Fruit fly (Drosophila melanogaster): ENCODE data around the gene Ca-alpha1T.

Ca-alpha1T gene

DNA sequence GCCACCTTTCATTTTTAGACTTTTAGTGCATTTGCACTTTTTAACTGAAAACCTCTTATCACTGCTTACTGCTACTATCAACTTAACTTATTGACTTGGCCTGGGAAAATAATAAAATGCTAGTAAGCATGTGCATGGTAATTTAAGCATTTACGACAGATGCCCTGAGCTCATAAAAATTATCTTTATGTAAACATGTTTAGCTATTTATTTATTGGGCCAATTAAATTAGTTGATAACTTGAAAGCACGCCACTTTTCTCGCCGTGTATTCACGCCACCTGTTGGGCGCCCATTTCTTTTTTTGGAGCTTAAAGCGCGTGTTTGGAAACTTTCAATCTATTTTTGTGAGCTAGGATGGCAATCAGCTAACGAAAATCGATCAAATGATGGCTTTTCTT, 100.0 kb downstream of the Ca-alpha1T start (continued):
- peak; percentile 9 for TF ChIP-seq Hsf (GFP tag; optimal IDR thresholded peaks at IDR 0.05)
- TF ChIP-seq CG11504 (tag; optimal IDR thresholded peaks at IDR 0.05): peak; percentile 58
- TF ChIP-seq CkIIα-i1 (GFP tag; IDR thresholded peaks at IDR 0.05): no peak
- TF ChIP-seq pum (GFP tag; optimal IDR thresholded peaks at IDR 0.05): no peak
- no peak for TF ChIP-seq Fer2 (tag; optimal IDR thresholded peaks at IDR 0.05)
- TF ChIP-seq run (tag; optimal IDR thresholded peaks at IDR 0.05): no peak
- TF ChIP-seq fu2 (GFP tag; optimal IDR thresholded peaks at IDR 0.05): no peak
- no peak for TF ChIP-seq CG34224 (GFP tag; IDR thresholded peaks at IDR 0.05; ENCODE audit: partially characterized antibody)
- TF ChIP-seq dmrt99B (tag; optimal IDR thresholded peaks at IDR 0.05): peak; percentile 49
- no peak for TF ChIP-seq Lpt (GFP tag; optimal IDR thresholded peaks at IDR 0.05)
- peak; percentile 23 for TF ChIP-seq CG13424 (tag; optimal IDR thresholded peaks at IDR 0.05)
- TF ChIP-seq CG6175 (GFP tag; IDR thresholded peaks at IDR 0.05): no peak
- no peak for TF ChIP-seq NK7.1 (GFP tag; optimal IDR thresholded peaks at IDR 0.05)
- no peak for TF ChIP-seq tgo (GFP tag; IDR thresholded peaks at IDR 0.05)
- TF ChIP-seq ATbp (GFP tag; optimal IDR thresholded peaks at IDR 0.05): no peak
- TF ChIP-seq Dek (tag; optimal IDR thresholded peaks at IDR 0.05): no peak
- peak; percentile 5 for TF ChIP-seq Blimp-1 (GFP tag; optimal IDR thresholded peaks at IDR 0.05)
- TF ChIP-seq btn (GFP tag; optimal IDR thresholded peaks at IDR 0.05): no peak
- no peak for TF ChIP-seq CG12219 (GFP tag; optimal IDR thresholded peaks at IDR 0.05)
- no peak for TF ChIP-seq CG6683 (GFP tag; optimal IDR thresholded peaks at IDR 0.05)
- TF ChIP-seq CG7928 (GFP tag; optimal IDR thresholded peaks at IDR 0.05): no peak
- peak; percentile 10 for TF ChIP-seq CoRest (tag; optimal IDR thresholded peaks at IDR 0.05)
- TF ChIP-seq exex (tag; optimal IDR thresholded peaks at IDR 0.05): no peak
- no peak for TF ChIP-seq ssp (GFP tag; IDR thresholded peaks at IDR 0.05)
- TF ChIP-seq ci (GFP tag; IDR thresholded peaks at IDR 0.05): 0 out of 3 replicates have a peak, but pooled peaks have one; percentile 34
- TF ChIP-seq Opbp (GFP tag; IDR thresholded peaks at IDR 0.05; ENCODE audit: partially characterized antibody): no peak
- no peak for TF ChIP-seq pita (GFP tag; optimal IDR thresholded peaks at IDR 0.05)
- TF ChIP-seq MTF-1 (GFP tag; optimal IDR thresholded peaks at IDR 0.05; ENCODE audit: borderline replicate concordance): no peak
- no peak for TF ChIP-seq CG10267 (tag; optimal IDR thresholded peaks at IDR 0.05)
- no peak for TF ChIP-seq HLH3B (GFP tag; IDR thresholded peaks at IDR 0.05)
- no peak for TF ChIP-seq CG15696 (tag; optimal IDR thresholded peaks at IDR 0.05)
- peak; percentile 22 for TF ChIP-seq nmo (GFP tag; optimal IDR thresholded peaks at IDR 0.05)
- no peak for TF ChIP-seq Hmx (GFP tag; optimal IDR thresholded peaks at IDR 0.05)
- TF ChIP-seq gcm (GFP tag; optimal IDR thresholded peaks at IDR 0.05): no peak
- TF ChIP-seq NFAT (GFP tag; IDR thresholded peaks at IDR 0.05): no peak
- TF ChIP-seq scrt (GFP tag; optimal IDR thresholded peaks at IDR 0.05): peak; percentile 57
- no peak for TF ChIP-seq sob (GFP tag; IDR thresholded peaks at IDR 0.05)
- TF ChIP-seq tio (GFP tag; optimal IDR thresholded peaks at IDR 0.05): peak; percentile 19
- TF ChIP-seq Atf-2 (GFP tag; optimal IDR thresholded peaks at IDR 0.05): no peak
- TF ChIP-seq CG31388 (GFP tag; optimal IDR thresholded peaks at IDR 0.05): no peak
- no peak for TF ChIP-seq TFAM (GFP tag; optimal IDR thresholded peaks at IDR 0.05)
- TF ChIP-seq CG8089 (GFP tag; optimal IDR thresholded peaks at IDR 0.05): no peak
- TF ChIP-seq cato (GFP tag; optimal IDR thresholded peaks at IDR 0.05; ENCODE audit: borderline replicate concordance): no peak
- no peak for TF ChIP-seq CG9876 (GFP tag; optimal IDR thresholded peaks at IDR 0.05)
- no peak for TF ChIP-seq kah (GFP tag; optimal IDR thresholded peaks at IDR 0.05)
- TF ChIP-seq CG16815 (GFP tag; optimal IDR thresholded peaks at IDR 0.05): no peak
- no peak for TF ChIP-seq az2 (GFP tag; optimal IDR thresholded peaks at IDR 0.05)
- TF ChIP-seq Hr3 (GFP tag; optimal IDR thresholded peaks at IDR 0.05): peak; percentile 3
- no peak for TF ChIP-seq CG15479 (GFP tag; optimal IDR thresholded peaks at IDR 0.05)
- no peak for TF ChIP-seq Nf-YA (GFP tag; IDR thresholded peaks at IDR 0.05)
- TF ChIP-seq bsh (GFP tag; optimal IDR thresholded peaks at IDR 0.05): peak in 1 of 2 experiments; percentile 18

Data from whole organism, embryonic.